Fruit fly (Drosophila melanogaster) Kc167 (cell line): ENCODE data around the gene CG14419.

Experiments used
- Myc ChIP-seq: fragments of >200 bp; optimal IDR thresholded peaks from 2 replicates; lab custom pipeline; 2017; ENCODE audit warnings: missing external identifiers
- insv ChIP-seq: fragments of >200 bp; optimal IDR thresholded peaks from 3 replicates; lab custom pipeline; 2018; ENCODE audit warnings: missing external identifiers

DNA sequence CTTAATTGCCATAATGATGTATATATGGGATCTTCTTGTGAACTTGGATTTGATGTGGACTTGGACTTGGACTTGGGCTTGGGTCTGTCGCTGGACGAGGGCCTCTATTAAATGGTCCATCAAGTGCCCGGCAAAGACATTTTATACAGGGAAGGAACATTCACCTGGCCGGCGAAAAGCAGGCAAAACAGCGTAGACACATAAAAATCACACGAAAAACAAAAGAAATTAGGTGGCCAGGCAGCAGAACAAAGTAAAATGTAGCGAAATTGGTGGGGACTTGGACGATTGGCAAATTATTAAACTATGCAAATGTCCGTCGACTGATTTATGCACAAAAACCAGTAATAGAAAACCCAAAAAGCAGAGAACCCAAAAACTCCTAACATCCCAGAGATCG is 41.4 kb upstream of the CG14419 start, which contains the start of gene CG14424:
- TF ChIP-seq Myc (lab: Kevin White, UChicago) (no peak), insv (lab: Kevin White, UChicago) (no peak)
